Fruit fly (Drosophila melanogaster): ENCODE measurements around the gene nAChRbeta1.

dm6 chr3L:4460307-4461088 is 31.3 kb downstream of the nAChRbeta1 start, which contains the start of gene CG15022:
- TF ChIP-seq Rel (GFP tag; optimal IDR thresholded peaks at IDR 0.05) (no peak), Rel (tag; optimal IDR thresholded peaks at IDR 0.05) (no peak), Mio (GFP tag; optimal IDR thresholded peaks at IDR 0.05) (no peak)

Measured in whole organism, wandering third instar larva.